Worm (Caenorhabditis elegans): ENCODE measurements around the gene srw-118.

srw-118 gene

DNA sequence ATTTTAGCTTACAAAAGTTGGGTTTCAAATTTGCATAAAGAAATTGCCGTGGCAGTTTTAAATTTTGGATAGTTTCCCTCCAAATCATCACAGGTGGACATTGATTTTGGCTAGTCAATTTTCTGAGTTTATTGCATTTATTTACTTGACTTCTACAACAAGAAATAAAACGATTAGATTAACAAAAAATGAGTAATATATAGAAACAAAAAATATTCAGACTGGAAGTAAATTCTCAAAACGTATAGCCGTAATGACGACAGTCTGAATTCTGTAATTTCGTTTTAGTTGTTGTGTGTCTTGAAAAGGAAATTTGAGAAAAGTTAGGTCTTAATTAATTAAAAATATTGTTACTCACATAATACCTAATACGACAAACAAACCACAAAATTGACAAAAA is 41.4 kb downstream of the srw-118 start, which contains the start of gene srw-141:
Gene srw-141, minus strand, starts transcription at position 101 of the 400 bp plus-strand sequence.
- no peak for TF ChIP-seq tbx-11 (GFP tag; IDR thresholded peaks at IDR 0.05)
- TF ChIP-seq tra-4 (tag; optimal IDR thresholded peaks at IDR 0.05) = no peak
- TF ChIP-seq ets-7 (tag; optimal IDR thresholded peaks at IDR 0.05) = no peak
- no peak for TF ChIP-seq aly-1 (tag; optimal IDR thresholded peaks at IDR 0.05)

DNA sequence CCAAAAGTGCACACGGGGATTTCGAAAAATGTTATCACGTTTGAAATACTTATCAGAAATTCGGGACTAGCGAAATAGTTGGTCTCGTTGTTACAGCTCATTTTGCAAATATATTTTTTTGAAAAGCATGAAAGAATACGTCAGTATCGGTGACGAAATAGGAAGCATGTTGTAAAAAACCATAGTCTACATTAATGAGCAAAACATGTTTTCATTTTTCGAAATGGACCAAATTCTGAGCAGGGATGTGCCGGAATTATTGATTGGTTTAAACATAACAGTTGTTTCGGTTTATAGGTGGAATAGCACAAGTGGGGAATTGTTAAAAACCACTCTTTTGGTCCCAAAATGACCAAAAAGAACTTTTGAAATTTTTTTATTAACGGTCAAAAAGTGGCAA is 45.8 kb downstream of the srw-118 start, which contains the start of gene srh-247:
Gene srh-247, minus strand, starts transcription at position 101 of the 400 bp plus-strand sequence.
- TF ChIP-seq ceh-13 (GFP tag; optimal IDR thresholded peaks at IDR 0.05) (no peak), aly-1 (tag; optimal IDR thresholded peaks at IDR 0.05) (no peak), scrt-1 (GFP tag; IDR thresholded peaks at IDR 0.05) (no peak)

DNA sequence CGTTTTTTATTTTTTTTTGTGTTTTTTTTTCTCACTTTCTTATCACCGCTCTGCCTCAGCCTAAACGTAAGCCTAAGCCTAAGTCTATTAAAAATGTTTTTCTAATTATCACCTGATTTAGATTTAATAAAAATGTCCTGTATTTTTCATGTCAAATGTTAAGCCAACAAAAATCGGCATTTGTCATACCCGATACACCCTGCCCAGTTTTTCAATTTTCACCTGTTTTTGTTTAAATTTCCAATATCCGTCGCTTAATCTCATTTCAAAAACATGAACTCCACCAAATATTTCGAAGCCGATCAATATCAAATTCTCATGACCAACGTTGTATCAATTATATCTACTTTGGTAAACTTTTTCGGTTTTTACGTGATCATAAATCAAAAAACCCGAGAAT is 48.6 kb downstream of the srw-118 start, which contains the start of gene C31B8.1:
Gene C31B8.1, plus strand, starts transcription at position 301 of the 400 bp plus-strand sequence.
- TF ChIP-seq ama-1 (optimal IDR thresholded peaks at IDR 0.05) = no peak
- no peak for TF ChIP-seq B0310.2 (tag; optimal IDR thresholded peaks at IDR 0.05)
- TF ChIP-seq ets-7 (tag; optimal IDR thresholded peaks at IDR 0.05) = no peak
- no peak for TF ChIP-seq hmbx-1 (tag; optimal IDR thresholded peaks at IDR 0.05)
- no peak for TF ChIP-seq tbx-37 (GFP tag; conservative IDR thresholded peaks at IDR 0.05)
- no peak for TF ChIP-seq aly-1 (tag; optimal IDR thresholded peaks at IDR 0.05)

ce11 chrV:2929753-2930152 is 50.1 kb downstream of the srw-118 start, which contains the start of gene C31B8.16:
Gene C31B8.16 (plus strand): TSS chrV:2930053.
- TF ChIP-seq B0310.2 (tag; optimal IDR thresholded peaks at IDR 0.05) = no peak
- TF ChIP-seq aly-1 (tag; optimal IDR thresholded peaks at IDR 0.05) = no peak

All from whole organism, early embryonic.